Fruit fly (Drosophila melanogaster) whole organism, adult: ENCODE results near the gene CG32512.

Source experiments
- CG12768 ChIP-seq: fragments of 200-800 bp; sonication (Bioruptor generic); optimal IDR thresholded peaks from 2 replicates; lab custom pipeline; 2017; ENCODE audit warnings: missing biosample characterization, missing genetic modification characterization, mild to moderate bottlenecking, moderate library complexity, missing genetic modification reagents
- CG14711 ChIP-seq: fragments of 200-800 bp; sonication (Bioruptor generic); optimal IDR thresholded peaks from 2 replicates; lab custom pipeline; 2018; ENCODE audit warnings: missing biosample characterization, mild to moderate bottlenecking, missing genetic modification characterization, moderate library complexity
- CG1620 ChIP-seq: fragments of 200-800 bp; sonication (Bioruptor generic); optimal IDR thresholded peaks from 2 replicates; lab custom pipeline; 2016; ENCODE audit warnings: missing biosample characterization, missing genetic modification characterization
- CG5204 ChIP-seq: fragments of 200-800 bp; sonication (Bioruptor generic); optimal IDR thresholded peaks from 2 replicates; lab custom pipeline; 2016; ENCODE audit warnings: missing biosample characterization, missing genetic modification characterization
- Clk ChIP-seq: fragments of 200-800 bp; sonication (Bioruptor generic); optimal IDR thresholded peaks from 2 replicates; lab custom pipeline; 2017; ENCODE audit warnings: missing biosample characterization, missing genetic modification characterization
- Hr96 ChIP-seq: fragments of 200-800 bp; sonication (Bioruptor generic); optimal IDR thresholded peaks from 2 replicates; lab custom pipeline; 2016; ENCODE audit warnings: missing biosample characterization, missing genetic modification characterization
- bab1 ChIP-seq: fragments of 200-800 bp; sonication (Bioruptor generic); optimal IDR thresholded peaks from 3 replicates; lab custom pipeline; 2019; ENCODE audit warnings: missing biosample characterization, mild to moderate bottlenecking, missing genetic modification characterization, moderate library complexity
- pad ChIP-seq: fragments of 200-800 bp; sonication (Bioruptor generic); optimal IDR thresholded peaks from 3 replicates; lab custom pipeline; 2017; ENCODE audit warnings: missing biosample characterization, missing genetic modification characterization, mild to moderate bottlenecking, moderate library complexity, missing genetic modification reagents
- tj ChIP-seq: fragments of 200-800 bp; sonication (Bioruptor generic); optimal IDR thresholded peaks from 3 replicates; lab custom pipeline; 2017; ENCODE audit warnings: missing biosample characterization, mild to moderate bottlenecking, missing genetic modification characterization, moderate library complexity

dm6 chrX:21046141-21046540 lies 21.2 kb downstream of the CG32512 start:
- TF ChIP-seq Clk (no peak), CG12768 (no peak), CG14711 (tag; lab: Kevin White, UChicago) (no peak), Hr96 (no peak), CG5204 (GFP tag; lab: Kevin White, UChicago) (no peak), CG1620 (no peak), bab1 (GFP tag; lab: Kevin White, UChicago) (no peak), tj (GFP tag; lab: Kevin White, UChicago) (no peak), pad (no peak)
